Worm (Caenorhabditis elegans) whole organism, young adult: ENCODE results near the gene copb-2.

Source experiments
- F23B12.7 ChIP-seq: sonication (generic microtip); optimal IDR thresholded peaks from 2 replicates; lab custom pipeline; 2017; ENCODE audit warnings: missing genetic modification characterization, mild to moderate bottlenecking, missing compliant biosample characterization, antibody characterized with exemption, moderate library complexity; ENCODE audit not compliant: insufficient read depth
- F33H1.4 ChIP-seq: fragments of 200-800 bp; sonication (Bioruptor generic); IDR thresholded peaks from 2 replicates; pipeline ENCODE4 v1.3.6; 2022; ENCODE audit warnings: missing genetic modification reagents, missing genetic modification characterization, missing compliant biosample characterization
- F39B2.1 ChIP-seq: fragments of 200-800 bp; sonication (Bioruptor generic); IDR thresholded peaks from 2 replicates; pipeline ENCODE4 v1.3.6; 2022; ENCODE audit warnings: missing genetic modification reagents, missing genetic modification characterization, missing compliant biosample characterization
- F55B11.4 ChIP-seq: sonication (generic microtip); optimal IDR thresholded peaks from 2 replicates; lab custom pipeline; 2016; ENCODE audit warnings: missing compliant biosample characterization, missing genetic modification characterization, borderline replicate concordance; ENCODE audit not compliant: insufficient read depth
- F57C9.4 ChIP-seq: sonication (generic microtip); optimal IDR thresholded peaks from 2 replicates; lab custom pipeline; 2017; ENCODE audit warnings: mild to moderate bottlenecking, missing genetic modification characterization, missing compliant biosample characterization
- K12H6.12 ChIP-seq: fragments of 200-800 bp; sonication (Bioruptor generic); optimal IDR thresholded peaks from 2 replicates; lab custom pipeline; 2018; ENCODE audit warnings: mild to moderate bottlenecking, missing genetic modification characterization, missing compliant biosample characterization
- T07F8.4 ChIP-seq: sonication (generic microtip); optimal IDR thresholded peaks from 2 replicates; lab custom pipeline; 2016; ENCODE audit warnings: mild to moderate bottlenecking, missing genetic modification characterization, moderate library complexity, missing compliant biosample characterization
- Y53F4B.3 ChIP-seq: fragments of 200-800 bp; sonication (Bioruptor generic); IDR thresholded peaks from 2 replicates; pipeline ENCODE4 v1.3.6; 2022; ENCODE audit warnings: missing genetic modification reagents, missing genetic modification characterization, missing compliant biosample characterization
- Y67H2A.10 ChIP-seq: fragments of 200-800 bp; sonication (Bioruptor generic); conservative IDR thresholded peaks from 2 replicates; pipeline ENCODE4 v1.3.6; 2022; ENCODE audit warnings: missing genetic modification reagents, missing genetic modification characterization, missing compliant biosample characterization
- Y79H2A.3 ChIP-seq: fragments of 200-800 bp; sonication (Bioruptor generic); conservative IDR thresholded peaks from 2 replicates; pipeline ENCODE4 v1.3.6; 2022; ENCODE audit warnings: missing genetic modification reagents, missing genetic modification characterization, missing compliant biosample characterization
- Y95B8A.8 ChIP-seq: fragments of 200-800 bp; sonication (Bioruptor generic); IDR thresholded peaks from 2 replicates; pipeline ENCODE4 v1.3.6; 2022; ENCODE audit warnings: missing genetic modification reagents, missing genetic modification characterization, missing compliant biosample characterization
- ZK185.1 ChIP-seq: sonication (generic microtip); optimal IDR thresholded peaks from 2 replicates; lab custom pipeline; 2016; ENCODE audit warnings: mild to moderate bottlenecking, missing genetic modification characterization, missing compliant biosample characterization; ENCODE audit not compliant: poor library complexity, severe bottlenecking
- ama-1 ChIP-seq, 3 experiments: fragments of 150-350 bp in 1 of 3; sonication (generic microtip) in 2 of 3; optimal IDR thresholded peaks; 2 replicates each; lab custom pipeline; 2014 to 2018; ENCODE audit warnings: missing biosample characterization in 2 of 3, missing genetic modification characterization in 2 of 3, missing genetic modification reagents in 2 of 3
- aptf-3 ChIP-seq: fragments of 200-800 bp; sonication (Bioruptor generic); IDR thresholded peaks from 2 replicates; pipeline ENCODE4 v1.3.6; 2022; ENCODE audit warnings: missing genetic modification characterization, missing compliant biosample characterization
- attf-3 ChIP-seq: fragments of 200-800 bp; sonication (Bioruptor generic); conservative IDR thresholded peaks from 2 replicates; pipeline ENCODE4 v1.3.6; 2022; ENCODE audit warnings: missing genetic modification reagents, missing genetic modification characterization, missing compliant biosample characterization
- attf-6 ChIP-seq: fragments of 200-800 bp; sonication (Bioruptor generic); IDR thresholded peaks from 2 replicates; pipeline ENCODE4 v1.3.6; 2022; ENCODE audit warnings: missing genetic modification reagents, missing genetic modification characterization, missing compliant biosample characterization
- bed-1 ChIP-seq: fragments of 200-800 bp; sonication (Bioruptor generic); IDR thresholded peaks from 2 replicates; pipeline ENCODE4 v1.3.6; 2022; ENCODE audit warnings: missing genetic modification reagents, missing genetic modification characterization, missing compliant biosample characterization
- cebp-1 ChIP-seq, 2 experiments: fragments of 200-800 bp in 1 of 2; sonication (Bioruptor generic) in 1 of 2; sonication (generic microtip) in 1 of 2; IDR thresholded peaks in 1 of 2; optimal IDR thresholded peaks in 1 of 2; 2 replicates each; pipeline versions ENCODE4 v1.3.6 to Lab custom; 2017 to 2022; ENCODE audit warnings: missing compliant biosample characterization in 2 of 2, missing genetic modification characterization in 2 of 2, mild to moderate bottlenecking in 1 of 2, missing genetic modification reagents in 1 of 2, moderate library complexity in 1 of 2
- ceh-100 ChIP-seq: fragments of 200-800 bp; sonication (Bioruptor generic); IDR thresholded peaks from 2 replicates; pipeline ENCODE4 v1.3.6; 2022; ENCODE audit warnings: missing genetic modification reagents, missing genetic modification characterization, missing compliant biosample characterization
- ceh-27 ChIP-seq: fragments of 200-800 bp; sonication (Bioruptor generic); optimal IDR thresholded peaks from 2 replicates; lab custom pipeline; 2018; ENCODE audit warnings: mild to moderate bottlenecking, missing genetic modification characterization, moderate library complexity, missing compliant biosample characterization
- ceh-79 ChIP-seq: sonication (generic microtip); optimal IDR thresholded peaks from 2 replicates; lab custom pipeline; 2017; ENCODE audit warnings: mild to moderate bottlenecking, missing genetic modification characterization, missing compliant biosample characterization
- chd-7 ChIP-seq: sonication (generic microtip); optimal IDR thresholded peaks from 2 replicates; lab custom pipeline; 2016; ENCODE audit warnings: mild to moderate bottlenecking, missing genetic modification characterization, moderate library complexity, missing compliant biosample characterization
- fkh-3 ChIP-seq: sonication (generic microtip); optimal IDR thresholded peaks from 2 replicates; lab custom pipeline; 2016; ENCODE audit warnings: mild to moderate bottlenecking, missing genetic modification characterization, missing compliant biosample characterization
- hlh-26 ChIP-seq: fragments of 200-800 bp; sonication (Bioruptor generic); conservative IDR thresholded peaks from 2 replicates; pipeline ENCODE4 v1.3.6; 2022; ENCODE audit warnings: missing genetic modification reagents, missing genetic modification characterization, missing compliant biosample characterization
- hmg-1.2 ChIP-seq: fragments of 200-800 bp; sonication (Bioruptor generic); IDR thresholded peaks from 2 replicates; pipeline ENCODE4 v1.3.6; 2022; ENCODE audit warnings: missing genetic modification reagents, missing genetic modification characterization, missing compliant biosample characterization
- hmg-20 ChIP-seq: fragments of 200-800 bp; sonication (Bioruptor generic); IDR thresholded peaks from 2 replicates; pipeline ENCODE4 v1.3.6; 2022; ENCODE audit warnings: missing genetic modification reagents, missing genetic modification characterization, missing compliant biosample characterization
- hsf-1 ChIP-seq: fragments of 200-800 bp; sonication (Bioruptor generic); IDR thresholded peaks from 2 replicates; pipeline ENCODE4 v1.3.6; 2022; ENCODE audit warnings: missing genetic modification reagents, missing genetic modification characterization, missing compliant biosample characterization
- lin-54 ChIP-seq: fragments of 200-800 bp; sonication (Bioruptor generic); optimal IDR thresholded peaks from 2 replicates; lab custom pipeline; 2018; ENCODE audit warnings: mild to moderate bottlenecking, missing genetic modification characterization, missing compliant biosample characterization
- lir-1 ChIP-seq: fragments of 200-800 bp; sonication (Bioruptor generic); conservative IDR thresholded peaks from 2 replicates; pipeline ENCODE4 v1.3.6; 2022; ENCODE audit warnings: missing genetic modification reagents, missing genetic modification characterization, missing compliant biosample characterization
- madf-8 ChIP-seq: fragments of 200-800 bp; sonication (Bioruptor generic); conservative IDR thresholded peaks from 2 replicates; pipeline ENCODE4 v1.3.6; 2022; ENCODE audit warnings: missing genetic modification reagents, missing genetic modification characterization, missing compliant biosample characterization
- mel-28 ChIP-seq: sonication (generic microtip); optimal IDR thresholded peaks from 2 replicates; lab custom pipeline; 2016; ENCODE audit warnings: borderline replicate concordance, mild to moderate bottlenecking, missing genetic modification characterization, missing compliant biosample characterization
- nfya-2 ChIP-seq: fragments of 200-800 bp; sonication (Bioruptor generic); IDR thresholded peaks from 2 replicates; pipeline ENCODE4 v1.3.6; 2022; ENCODE audit warnings: missing genetic modification reagents, missing genetic modification characterization, missing compliant biosample characterization
- nfyb-1 ChIP-seq: fragments of 200-800 bp; sonication (Bioruptor generic); IDR thresholded peaks from 2 replicates; pipeline ENCODE4 v1.3.6; 2022; ENCODE audit warnings: missing genetic modification reagents, missing genetic modification characterization, missing compliant biosample characterization
- nhr-120 ChIP-seq: fragments of 200-800 bp; sonication (Bioruptor generic); IDR thresholded peaks from 2 replicates; pipeline ENCODE4 v1.3.6; 2022; ENCODE audit warnings: missing genetic modification characterization, missing compliant biosample characterization
- nhr-179 ChIP-seq: sonication (generic microtip); optimal IDR thresholded peaks from 2 replicates; lab custom pipeline; 2016; ENCODE audit warnings: mild to moderate bottlenecking, missing genetic modification characterization, missing compliant biosample characterization
- nhr-27 ChIP-seq: fragments of 200-800 bp; sonication (Bioruptor generic); optimal IDR thresholded peaks from 2 replicates; lab custom pipeline; 2018; ENCODE audit warnings: mild to moderate bottlenecking, missing genetic modification characterization, moderate library complexity, missing compliant biosample characterization
- pbrm-1 ChIP-seq: fragments of 200-800 bp; sonication (Bioruptor generic); IDR thresholded peaks from 2 replicates; pipeline ENCODE4 v1.3.6; 2022; ENCODE audit warnings: missing genetic modification reagents, missing genetic modification characterization, missing compliant biosample characterization
- rec-8 ChIP-seq, 2 experiments: sonication (generic microtip); optimal IDR thresholded peaks; 2 replicates each; lab custom pipeline; 2016; ENCODE audit warnings: mild to moderate bottlenecking in 2 of 2, missing genetic modification characterization in 2 of 2, missing genetic modification reagents in 2 of 2, missing genotype in 2 of 2, missing biosample characterization in 1 of 2, missing compliant biosample characterization in 1 of 2, moderate library complexity in 1 of 2
- rpc-1 ChIP-seq, 2 experiments: fragments of 150-350 bp in 1 of 2; sonication (generic microtip) in 1 of 2; optimal IDR thresholded peaks; 2 replicates each; lab custom pipeline; 2014 to 2018; ENCODE audit warnings: missing biosample characterization in 1 of 2, missing genetic modification characterization in 1 of 2, missing genetic modification reagents in 1 of 2, missing genotype in 1 of 2
- snpc-1.1 ChIP-seq: sonication (generic microtip); optimal IDR thresholded peaks from 2 replicates; lab custom pipeline; 2017; ENCODE audit warnings: missing genetic modification characterization, mild to moderate bottlenecking, missing compliant biosample characterization, antibody characterized with exemption, moderate library complexity, missing genotype, missing genetic modification reagents; ENCODE audit not compliant: insufficient read depth
- snpc-1.3 ChIP-seq: sonication (generic microtip); optimal IDR thresholded peaks from 2 replicates; lab custom pipeline; 2017; ENCODE audit warnings: missing genetic modification characterization, mild to moderate bottlenecking, missing compliant biosample characterization, antibody characterized with exemption, moderate library complexity, missing genotype, missing genetic modification reagents; ENCODE audit not compliant: insufficient read depth
- tlf-1 ChIP-seq: fragments of 200-800 bp; sonication (Bioruptor generic); optimal IDR thresholded peaks from 2 replicates; lab custom pipeline; 2018; ENCODE audit warnings: mild to moderate bottlenecking, missing genetic modification characterization, missing compliant biosample characterization
- unc-130 ChIP-seq: sonication (generic microtip); optimal IDR thresholded peaks from 2 replicates; lab custom pipeline; 2016; ENCODE audit warnings: missing genetic modification reagents, missing genetic modification characterization, missing compliant biosample characterization
- unc-62 ChIP-seq: fragments of 150-350 bp; optimal IDR thresholded peaks from 2 replicates; lab custom pipeline; 2014; ENCODE audit warnings: missing biosample characterization, missing genetic modification reagents, missing genetic modification characterization
- xnd-1 ChIP-seq: sonication (generic microtip); optimal IDR thresholded peaks from 2 replicates; lab custom pipeline; 2016; ENCODE audit warnings: missing genotype, missing genetic modification reagents, missing genetic modification characterization, missing compliant biosample characterization
- zim-3 ChIP-seq: sonication (generic microtip); optimal IDR thresholded peaks from 2 replicates; lab custom pipeline; 2017; ENCODE audit warnings: mild to moderate bottlenecking, missing genetic modification characterization, moderate library complexity, missing compliant biosample characterization

Gene copb-2

DNA sequence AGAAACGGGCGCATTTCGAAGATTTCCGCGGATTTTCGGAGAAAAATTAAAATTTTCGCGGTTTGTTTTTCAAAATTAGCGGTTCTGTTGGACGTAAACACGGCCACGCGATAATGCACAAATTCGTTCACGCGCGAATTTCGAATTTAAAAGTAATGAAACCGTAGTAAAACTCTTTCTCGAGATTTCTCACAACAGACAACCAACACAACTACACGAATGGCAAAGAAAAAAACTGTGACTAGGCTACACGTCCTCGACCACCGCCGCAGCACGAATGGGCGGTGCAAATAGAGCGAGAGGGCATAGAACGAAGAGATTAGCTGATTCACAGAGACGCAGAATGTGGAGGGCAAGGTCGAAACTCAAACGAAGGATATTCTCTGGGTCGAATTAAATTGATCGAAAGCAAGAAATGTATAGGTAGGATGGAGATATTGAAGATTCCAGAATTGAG, 18.6 kb upstream of the copb-2 start, which contains the start of gene idh-1 (continued):
- TF ChIP-seq tlf-1 (GFP tag; lab: Kevin White, UChicago) (peak; percentile 75), zim-3 (peak; percentile 42), nhr-27 (tag; lab: Kevin White, UChicago) (no peak), hlh-26 (GFP tag; lab: Robert Waterston, UW) (no peak), rpc-1 (optimal IDR thresholded peaks at IDR 0.05; lab: Kevin White, UChicago) (no peak), rpc-1 (tag; optimal IDR thresholded peaks at IDR 0.05; lab: Kevin White, UChicago) (no peak), Y95B8A.8 (GFP tag; lab: Robert Waterston, UW) (peak; percentile 36; the same call in 1 of the 2 replicates), nfya-2 (GFP tag; lab: Robert Waterston, UW) (no peak), T07F8.4 (no peak), Y79H2A.3 (GFP tag; lab: Robert Waterston, UW) (no peak), F57C9.4 (tag; lab: Kevin White, UChicago) (no peak), lin-54 (GFP tag; lab: Kevin White, UChicago) (peak; percentile 89), Y53F4B.3 (no peak), ama-1 (optimal IDR thresholded peaks at IDR 0.05; lab: Kevin White, UChicago) (peak; percentile 23), ama-1 (GFP tag; optimal IDR thresholded peaks at IDR 0.05; lab: Kevin White, UChicago) (no peak), unc-130 (GFP tag; lab: Kevin White, UChicago) (no peak), ceh-27 (GFP tag; lab: Kevin White, UChicago) (peak; percentile 11), xnd-1 (tag; lab: Kevin White, UChicago) (peak; percentile 77), unc-62 (no peak), ceh-100 (peak; percentile 19; the same call in 1 of the 2 replicates), F23B12.7 (peak; percentile 9), attf-3 (GFP tag; lab: Robert Waterston, UW) (no peak), snpc-1.3 (tag; lab: Kevin White, UChicago) (peak; percentile 61), F39B2.1 (GFP tag; lab: Robert Waterston, UW) (no peak), K12H6.12 (tag; lab: Kevin White, UChicago) (no peak), F33H1.4 (peak; percentile 71), hmg-1.2 (GFP tag; lab: Robert Waterston, UW) (peak; percentile 58), hsf-1 (peak; percentile 65), cebp-1 (GFP tag; IDR thresholded peaks at IDR 0.05; lab: Robert Waterston, UW) (no peak), cebp-1 (tag; optimal IDR thresholded peaks at IDR 0.05; lab: Kevin White, UChicago) (peak; percentile 36), chd-7 (no peak), ZK185.1 (tag; lab: Kevin White, UChicago) (no peak), nhr-120 (GFP tag; lab: Robert Waterston, UW) (no peak), aptf-3 (GFP tag; lab: Robert Waterston, UW) (no peak), mel-28 (tag; lab: Kevin White, UChicago) (no peak), F55B11.4 (tag; lab: Kevin White, UChicago) (no peak), ceh-79 (tag; lab: Kevin White, UChicago) (no peak), nfyb-1 (GFP tag; lab: Robert Waterston, UW) (0 out of 2 replicates have a peak, but pooled peaks have one; percentile 17), fkh-3 (tag; lab: Kevin White, UChicago) (no peak), madf-8 (GFP tag; lab: Robert Waterston, UW) (peak; percentile 83), pbrm-1 (GFP tag; lab: Robert Waterston, UW) (peak; percentile 72), Y67H2A.10 (no peak; the same call in 1 of the 2 replicates), lir-1 (GFP tag; lab: Robert Waterston, UW) (no peak; the same call in 1 of the 2 replicates), nhr-179 (tag; lab: Kevin White, UChicago) (no peak), rec-8 (tag; optimal IDR thresholded peaks at IDR 0.05; lab: Kevin White, UChicago) (no peak), snpc-1.1 (tag; lab: Kevin White, UChicago) (peak; percentile 68), bed-1 (GFP tag; lab: Robert Waterston, UW) (no peak), attf-6 (GFP tag; lab: Robert Waterston, UW) (peak; percentile 59; the same call in 1 of the 2 replicates), hmg-20 (GFP tag; lab: Robert Waterston, UW) (no peak)
